Fruit fly (Drosophila melanogaster) whole organism, embryonic: ENCODE measurements around the gene CG2540.

Experiments
- CG1024 ChIP-seq: fragments of 200-800 bp; sonication (Bioruptor generic); IDR thresholded peaks from 2 replicates; pipeline ENCODE4 v1.3.6; 2022; ENCODE audit warnings: missing biosample characterization, missing genetic modification characterization
- CG16813 ChIP-seq: fragments of 200-800 bp; sonication (Bioruptor generic); IDR thresholded peaks from 3 replicates; pipeline ENCODE4 v1.3.6; 2022; ENCODE audit warnings: missing biosample characterization, missing genetic modification characterization; ENCODE audit not compliant: partially characterized antibody
- CG32772 ChIP-seq: fragments of 200-800 bp; sonication (Bioruptor generic); IDR thresholded peaks from 2 replicates; pipeline ENCODE4 v1.3.6; 2022; ENCODE audit warnings: missing biosample characterization, missing genetic modification characterization
- CG9876 ChIP-seq: fragments of 200-800 bp; sonication (Bioruptor generic); optimal IDR thresholded peaks from 2 replicates; lab custom pipeline; 2016; ENCODE audit warnings: missing biosample characterization, missing genetic modification characterization
- Oli ChIP-seq: fragments of 200-800 bp; sonication (Bioruptor generic); optimal IDR thresholded peaks from 2 replicates; lab custom pipeline; 2018; ENCODE audit warnings: missing biosample characterization, mild to moderate bottlenecking, missing genetic modification characterization, moderate library complexity
- scrt ChIP-seq: fragments of 200-800 bp; sonication (Bioruptor generic); optimal IDR thresholded peaks from 2 replicates; lab custom pipeline; 2018; ENCODE audit warnings: missing biosample characterization, mild to moderate bottlenecking, missing genetic modification characterization, moderate library complexity

CG2540 gene

DNA sequence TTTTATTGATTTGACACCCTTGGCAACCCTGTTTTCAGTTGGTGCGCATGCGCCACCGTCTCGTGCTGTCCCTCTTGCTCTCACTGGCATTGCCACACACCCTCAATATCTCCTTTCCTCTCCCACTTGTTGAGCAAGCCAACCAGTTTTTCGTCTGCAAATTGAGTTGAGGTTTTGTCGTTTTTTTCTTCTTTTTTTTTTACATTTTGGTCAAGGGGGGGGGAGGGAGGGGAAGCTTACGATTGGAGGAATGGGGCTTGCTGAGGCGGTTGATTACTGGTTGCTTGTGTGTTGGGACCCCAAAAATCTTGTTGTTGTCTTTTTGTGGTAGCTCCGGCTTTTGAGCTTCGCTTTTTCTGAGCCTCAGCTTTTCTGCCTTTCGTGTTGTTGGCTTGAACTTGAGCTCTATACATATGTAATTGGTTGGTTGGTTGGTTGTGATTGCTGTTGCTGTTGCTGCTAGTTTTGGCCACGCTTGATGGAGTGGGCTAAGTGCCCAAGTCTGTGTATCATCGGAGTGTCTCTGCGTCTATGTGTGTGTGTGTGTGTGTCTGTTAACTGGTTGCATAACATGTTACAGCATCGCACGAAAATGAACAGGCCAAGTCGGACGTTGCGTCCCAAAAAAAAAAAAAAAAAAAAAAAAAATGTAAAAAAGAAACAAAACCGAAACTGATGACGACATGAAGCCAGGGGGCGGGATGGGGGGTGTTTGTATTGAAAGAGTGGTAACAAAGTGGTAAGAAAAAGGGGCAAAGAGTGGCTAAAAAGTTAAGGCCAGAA, 47.1 kb downstream of the CG2540 start (continued):
- TF ChIP-seq CG9876 (GFP tag; lab: Kevin White, UChicago) (no peak), scrt (GFP tag; lab: Kevin White, UChicago) (peak; percentile 27), CG1024 (GFP tag; lab: Robert Waterston, UW) (no peak), Oli (no peak), CG16813 (no peak), CG32772 (GFP tag; lab: Robert Waterston, UW) (peak; percentile 49)
